Fruit fly (Drosophila melanogaster): ENCODE results near the gene Ranbp21.

DNA sequence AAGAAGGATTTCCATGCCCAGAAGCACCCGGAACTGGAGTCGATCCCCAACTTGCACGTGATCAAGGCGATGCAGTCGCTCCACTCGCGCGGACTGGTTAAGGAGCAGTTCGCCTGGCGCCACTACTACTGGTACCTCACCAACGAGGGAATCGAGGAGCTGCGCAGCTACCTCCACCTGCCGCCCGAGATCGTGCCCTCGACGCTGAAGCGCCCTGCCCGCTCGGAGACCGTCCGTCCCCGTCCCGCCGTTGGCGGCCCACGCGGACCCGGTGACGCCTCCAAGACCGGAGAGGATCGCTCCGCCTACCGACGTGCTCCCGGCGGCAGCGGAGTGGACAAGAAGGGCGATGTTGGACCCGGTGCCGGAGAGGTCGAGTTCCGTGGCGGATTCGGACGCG lies 53.6 kb downstream of the Ranbp21 start:
- no peak for TF ChIP-seq h (GFP tag; optimal IDR thresholded peaks at IDR 0.05)
- no peak for TF ChIP-seq N (GFP tag; optimal IDR thresholded peaks at IDR 0.05)
- no peak for TF ChIP-seq Hr78 (GFP tag; optimal IDR thresholded peaks at IDR 0.05)
- TF ChIP-seq Jra (GFP tag; optimal IDR thresholded peaks at IDR 0.05) = no peak

Data from whole organism, wandering third instar larva.